Worm (Caenorhabditis elegans) whole organism, L4 larva: ENCODE measurements around the gene C27C12.4.

ENCODE experiments used
- F49E8.2 ChIP-seq: sonication (generic microtip); optimal IDR thresholded peaks from 2 replicates; lab custom pipeline; 2016; ENCODE audit warnings: missing compliant biosample characterization, mild to moderate bottlenecking, missing genetic modification characterization, borderline replicate concordance
- aly-2 ChIP-seq: sonication (generic microtip); optimal IDR thresholded peaks from 2 replicates; lab custom pipeline; 2018; ENCODE audit warnings: missing biosample characterization, missing genetic modification characterization
- ama-1 ChIP-seq: fragments of 150-350 bp; optimal IDR thresholded peaks from 2 replicates; lab custom pipeline; 2014; ENCODE audit warnings: inconsistent platforms, mixed read lengths
- ces-1 ChIP-seq: fragments of 150-350 bp; sonication (generic microtip); optimal IDR thresholded peaks from 4 replicates; lab custom pipeline; 2014; ENCODE audit warnings: missing biosample characterization, missing genetic modification reagents, missing genetic modification characterization
- daf-12 ChIP-seq: fragments of 150-350 bp; optimal IDR thresholded peaks from 2 replicates; lab custom pipeline; 2014; ENCODE audit warnings: missing biosample characterization, missing genetic modification reagents, missing genetic modification characterization
- dmd-9 ChIP-seq: fragments of 200-800 bp; sonication (Bioruptor generic); IDR thresholded peaks from 2 replicates; pipeline ENCODE4 v1.3.6; 2022; ENCODE audit warnings: missing genetic modification reagents, missing genetic modification characterization, missing compliant biosample characterization
- lin-13 ChIP-seq: fragments of 150-350 bp; optimal IDR thresholded peaks from 2 replicates; lab custom pipeline; 2014; ENCODE audit warnings: missing biosample characterization, missing genetic modification reagents, missing genetic modification characterization
- mdl-1 ChIP-seq, 2 experiments: fragments of 150-350 bp in 1 of 2; sonication (generic microtip) in 1 of 2; optimal IDR thresholded peaks; 2 replicates each; lab custom pipeline; 2014 to 2017; ENCODE audit warnings: missing biosample characterization in 2 of 2, missing genetic modification characterization in 2 of 2
- mes-2 ChIP-seq: sonication (generic microtip); optimal IDR thresholded peaks from 2 replicates; lab custom pipeline; 2016; ENCODE audit warnings: missing genotype, mild to moderate bottlenecking, missing genetic modification characterization, missing compliant biosample characterization; ENCODE audit not compliant: poor library complexity, severe bottlenecking
- nhr-11 ChIP-seq: fragments of 150-350 bp; optimal IDR thresholded peaks from 2 replicates; lab custom pipeline; 2014; ENCODE audit warnings: missing biosample characterization, missing genetic modification characterization
- nhr-237 ChIP-seq: sonication (generic microtip); optimal IDR thresholded peaks from 2 replicates; lab custom pipeline; 2017; ENCODE audit warnings: missing biosample characterization, missing genetic modification characterization
- nhr-25 ChIP-seq: sonication (generic microtip); optimal IDR thresholded peaks from 2 replicates; lab custom pipeline; 2017; ENCODE audit warnings: missing genetic modification characterization, mild to moderate bottlenecking, missing compliant biosample characterization, antibody characterized with exemption, moderate library complexity, borderline replicate concordance; ENCODE audit not compliant: insufficient read depth
- set-16 ChIP-seq: fragments of 200-800 bp; sonication (Bioruptor generic); IDR thresholded peaks from 2 replicates; pipeline ENCODE4 v1.3.6; 2022; ENCODE audit warnings: missing genetic modification reagents, missing genetic modification characterization, missing compliant biosample characterization
- skn-1 ChIP-seq: fragments of 150-350 bp; optimal IDR thresholded peaks from 2 replicates; lab custom pipeline; 2014; ENCODE audit warnings: missing biosample characterization, missing genetic modification characterization

DNA sequence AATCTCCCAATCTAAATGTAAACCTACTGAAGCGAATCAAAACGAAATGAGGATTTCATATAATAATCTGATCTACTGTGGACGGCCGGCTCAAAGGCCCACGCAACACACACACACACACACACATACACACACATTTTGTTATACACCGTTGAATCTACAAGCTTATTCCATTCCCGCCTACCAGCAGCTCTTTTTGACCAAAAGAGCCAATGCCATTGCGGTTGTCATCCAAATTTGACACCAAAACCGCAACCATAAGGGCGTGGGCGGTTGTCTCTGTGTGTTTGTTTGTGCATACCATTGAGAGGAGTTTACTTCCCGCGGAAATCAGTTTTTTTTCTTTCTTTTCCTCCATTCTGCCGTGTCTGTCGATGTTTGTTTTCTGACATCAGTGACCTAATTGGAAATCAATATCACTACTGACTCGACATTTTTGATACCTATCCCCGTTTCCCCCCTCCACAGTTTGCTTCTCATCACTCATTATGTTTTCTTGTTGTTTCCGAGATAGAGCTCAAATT lies 11.0 kb upstream of the C27C12.4 start:
- no peak for TF ChIP-seq F49E8.2 (tag; lab: Kevin White, UChicago)
- TF ChIP-seq daf-12 = no peak
- TF ChIP-seq nhr-237 (tag; lab: Kevin White, UChicago) = no peak
- TF ChIP-seq lin-13 (GFP tag; lab: Kevin White, UChicago) = no peak
- TF ChIP-seq dmd-9 (GFP tag; lab: Robert Waterston, UW) = no peak
- TF ChIP-seq ces-1 (GFP tag; lab: Kevin White, UChicago) = no peak
- TF ChIP-seq aly-2 (tag; lab: Kevin White, UChicago) = no peak
- TF ChIP-seq ama-1 = no peak
- no peak for TF ChIP-seq skn-1 (tag; lab: Kevin White, UChicago)
- TF ChIP-seq mdl-1 (tag; optimal IDR thresholded peaks at IDR 0.05; lab: Kevin White, UChicago) = no peak
- no peak for TF ChIP-seq mes-2
- no peak for TF ChIP-seq set-16
- TF ChIP-seq nhr-11 (tag; lab: Kevin White, UChicago) = no peak
- TF ChIP-seq nhr-25 = no peak
